Fruit fly (Drosophila melanogaster): ENCODE measurements around the gene RhoL.

Gene RhoL

DNA sequence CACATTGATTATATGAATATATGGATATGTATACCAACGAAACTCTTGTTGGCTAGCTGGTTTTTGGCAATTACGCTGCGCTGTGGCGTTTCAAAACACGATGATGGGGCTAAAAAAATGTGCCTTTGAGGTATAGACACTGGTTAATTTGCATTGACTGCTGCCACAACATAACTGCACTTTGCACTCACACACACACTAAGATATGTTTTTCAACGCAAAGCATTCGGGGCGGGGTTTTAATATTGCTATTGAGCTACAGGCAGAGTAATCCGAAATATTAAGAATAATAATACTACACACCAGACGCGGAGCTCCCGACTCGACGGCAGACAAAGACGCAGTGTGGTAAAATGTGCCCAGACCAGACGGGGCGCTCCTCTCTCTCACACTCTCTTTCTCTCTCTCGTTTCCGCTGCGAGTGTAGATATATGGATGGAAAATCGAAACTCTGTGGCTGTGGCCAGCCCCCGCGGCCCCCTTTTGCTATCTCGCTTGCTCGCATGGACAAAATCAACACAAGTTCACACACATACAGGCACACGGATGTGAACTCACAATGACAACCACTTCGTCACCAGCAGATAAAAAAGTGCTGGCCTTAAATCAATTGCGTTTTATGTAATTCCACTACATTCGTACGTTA is 48.8 kb upstream of the RhoL start (continued):
- no peak for TF ChIP-seq slou (GFP tag; optimal IDR thresholded peaks at IDR 0.05)
- no peak for TF ChIP-seq CG10321 (GFP tag; IDR thresholded peaks at IDR 0.05)
- no peak for TF ChIP-seq CG1647 (GFP tag; optimal IDR thresholded peaks at IDR 0.05)
- TF ChIP-seq CG4424 (GFP tag; optimal IDR thresholded peaks at IDR 0.05) = no peak
- no peak for TF ChIP-seq Chrac-16 (GFP tag; optimal IDR thresholded peaks at IDR 0.05)
- TF ChIP-seq so (GFP tag; IDR thresholded peaks at IDR 0.05) = no peak
- peak; percentile 37 for TF ChIP-seq shn (GFP tag; optimal IDR thresholded peaks at IDR 0.05)
- TF ChIP-seq CG2116 (GFP tag; optimal IDR thresholded peaks at IDR 0.05) = no peak
- no peak for TF ChIP-seq psq (GFP tag; optimal IDR thresholded peaks at IDR 0.05)
- no peak for TF ChIP-seq chm (GFP tag; IDR thresholded peaks at IDR 0.05)
- no peak for TF ChIP-seq sisA (GFP tag; IDR thresholded peaks at IDR 0.05)
- peak; percentile 63 for TF ChIP-seq pfk (GFP tag; optimal IDR thresholded peaks at IDR 0.05)
- TF ChIP-seq Dref (GFP tag; IDR thresholded peaks at IDR 0.05) = no peak
- no peak for TF ChIP-seq CG17612 (GFP tag; IDR thresholded peaks at IDR 0.05)
- TF ChIP-seq zfh1 (GFP tag; IDR thresholded peaks at IDR 0.05) = no peak
- TF ChIP-seq sna (GFP tag; IDR thresholded peaks at IDR 0.05; ENCODE audit: partially characterized antibody) = no peak
- no peak for TF ChIP-seq jigr1 (GFP tag; IDR thresholded peaks at IDR 0.05)
- no peak for TF ChIP-seq fd3F (GFP tag; optimal IDR thresholded peaks at IDR 0.05)
- TF ChIP-seq br (optimal IDR thresholded peaks at IDR 0.05) = no peak
- no peak for TF ChIP-seq Opbp (GFP tag; IDR thresholded peaks at IDR 0.05; ENCODE audit: partially characterized antibody)
- TF ChIP-seq gsb-n (tag; optimal IDR thresholded peaks at IDR 0.05) = no peak
- TF ChIP-seq CG9876 (GFP tag; optimal IDR thresholded peaks at IDR 0.05) = no peak
- peak in 1 of 2 experiments; percentile 12 for TF ChIP-seq insv (GFP tag; optimal IDR thresholded peaks at IDR 0.05)
- TF ChIP-seq cato (GFP tag; optimal IDR thresholded peaks at IDR 0.05; ENCODE audit: borderline replicate concordance) = no peak
- TF ChIP-seq aop (GFP tag; IDR thresholded peaks at IDR 0.05) = no peak
- no peak for TF ChIP-seq CG2129 (GFP tag; IDR thresholded peaks at IDR 0.05; ENCODE audit: partially characterized antibody)
- peak; percentile 21 for TF ChIP-seq Fer3 (tag; optimal IDR thresholded peaks at IDR 0.05)
- TF ChIP-seq crp (GFP tag; optimal IDR thresholded peaks at IDR 0.05) = no peak
- TF ChIP-seq Asciz (GFP tag; optimal IDR thresholded peaks at IDR 0.05) = peak; percentile 50
- peak; percentile 31 for TF ChIP-seq NfI (GFP tag; optimal IDR thresholded peaks at IDR 0.05)
- no peak for TF ChIP-seq ase (GFP tag; IDR thresholded peaks at IDR 0.05)
- TF ChIP-seq CG6272 (GFP tag; IDR thresholded peaks at IDR 0.05) = no peak
- TF ChIP-seq GATAe (GFP tag; conservative IDR thresholded peaks at IDR 0.05) = no peak
- TF ChIP-seq CG13775 (GFP tag; optimal IDR thresholded peaks at IDR 0.05) = no peak
- TF ChIP-seq stwl (tag; optimal IDR thresholded peaks at IDR 0.05) = no peak
- peak; percentile 69 for TF ChIP-seq BtbVII (GFP tag; optimal IDR thresholded peaks at IDR 0.05)
- peak; percentile 82 for TF ChIP-seq CG18599 (GFP tag; optimal IDR thresholded peaks at IDR 0.05)
- peak; percentile 16 for TF ChIP-seq zfh2 (GFP tag; optimal IDR thresholded peaks at IDR 0.05)
- TF ChIP-seq Dip2 (GFP tag; IDR thresholded peaks at IDR 0.05) = no peak
- no peak for TF ChIP-seq slp2 (GFP tag; optimal IDR thresholded peaks at IDR 0.05)
- peak; percentile 53 for TF ChIP-seq CG8924 (tag; optimal IDR thresholded peaks at IDR 0.05)
- TF ChIP-seq gce (GFP tag; IDR thresholded peaks at IDR 0.05) = no peak
- TF ChIP-seq CG18619 (GFP tag; optimal IDR thresholded peaks at IDR 0.05) = peak; percentile 5
- TF ChIP-seq CG3726 (GFP tag; IDR thresholded peaks at IDR 0.05) = no peak
- TF ChIP-seq Oli (tag; optimal IDR thresholded peaks at IDR 0.05) = no peak
- no peak for TF ChIP-seq CG2202 (tag; optimal IDR thresholded peaks at IDR 0.05)
- no peak for TF ChIP-seq CG30020 (tag; optimal IDR thresholded peaks at IDR 0.05)
- TF ChIP-seq CG15479 (GFP tag; optimal IDR thresholded peaks at IDR 0.05) = no peak
- no peak for TF ChIP-seq CG14965 (GFP tag; optimal IDR thresholded peaks at IDR 0.05; ENCODE audit: borderline replicate concordance)
- TF ChIP-seq CG10431 (GFP tag; optimal IDR thresholded peaks at IDR 0.05) = no peak
- TF ChIP-seq chif (GFP tag; optimal IDR thresholded peaks at IDR 0.05) = no peak
